Worm (Caenorhabditis elegans) whole organism, L2 larva: ENCODE measurements around the gene gsto-3.

ENCODE experiments used
- aly-2 ChIP-seq: fragments of 150-350 bp; optimal IDR thresholded peaks from 2 replicates; lab custom pipeline; 2014; ENCODE audit warnings: missing biosample characterization, missing genetic modification characterization
- egl-27 ChIP-seq: sonication (generic microtip); optimal IDR thresholded peaks from 3 replicates; lab custom pipeline; 2017; ENCODE audit warnings: missing biosample characterization, missing genetic modification reagents, missing genetic modification characterization
- fos-1 ChIP-seq: fragments of 150-350 bp; optimal IDR thresholded peaks from 2 replicates; lab custom pipeline; 2014; ENCODE audit warnings: missing biosample characterization, missing genetic modification characterization
- nhr-12 ChIP-seq: fragments of 150-350 bp; optimal IDR thresholded peaks from 2 replicates; lab custom pipeline; 2014; ENCODE audit warnings: missing biosample characterization, missing genetic modification characterization

The gsto-3 gene

ce11 chrIII:343141-343345 is 38.1 kb downstream of the gsto-3 start, which contains the start of gene Y50D7A.8:
Y50D7A.8 (minus strand) TSS chrIII:343241.
- TF ChIP-seq nhr-12 (tag; lab: Kevin White, UChicago) (no peak), aly-2 (tag; lab: Kevin White, UChicago) (no peak), egl-27 (tag; lab: Kevin White, UChicago) (no peak), fos-1 (tag; lab: Kevin White, UChicago) (no peak)
- TF ChIP-seq, all 48 proteins: peak for 0
